Comparison of ENCODE assay signal across 7 worm cellular contexts in genomic region chrV:4346799-4347198, ce11.
TF ChIP-seq lines count a peak whose summit lies in the region.

Gene mcm-7, plus strand, starts transcription at chrV:4347166.

TF ChIP-seq in whole organism, L1 larva, 84 proteins besides CTCF, POLR2A, EP300 and RAD21 (continues in another document):
- TF ChIP-seq F16B12.6 (tag; optimal IDR thresholded peaks at IDR 0.05; lab: Kevin White, UChicago), result peak; percentile 37
- peak; percentile 46 for TF ChIP-seq nhr-77 (tag; optimal IDR thresholded peaks at IDR 0.05; lab: Kevin White, UChicago)
- TF ChIP-seq ztf-4 (tag; optimal IDR thresholded peaks at IDR 0.05; lab: Kevin White, UChicago), result no peak
- TF ChIP-seq fkh-8 (tag; optimal IDR thresholded peaks at IDR 0.05; lab: Kevin White, UChicago), result peak; percentile 30
- peak; percentile 14; the same call in 1 of the 2 replicates for TF ChIP-seq grh-1 (GFP tag; IDR thresholded peaks at IDR 0.05; lab: Robert Waterston, UW)
- peak; percentile 38 for TF ChIP-seq lin-14 (GFP tag; optimal IDR thresholded peaks at IDR 0.05; lab: Kevin White, UChicago)
- peak; percentile 33 for TF ChIP-seq lin-15B (tag; optimal IDR thresholded peaks at IDR 0.05; lab: Kevin White, UChicago)
- no peak for TF ChIP-seq aha-1 (tag; optimal IDR thresholded peaks at IDR 0.05; lab: Kevin White, UChicago)
- TF ChIP-seq nhr-90 (tag; optimal IDR thresholded peaks at IDR 0.05; lab: Kevin White, UChicago; ENCODE audit: poor library complexity), result peak; percentile 19
- TF ChIP-seq rnt-1 (tag; optimal IDR thresholded peaks at IDR 0.05; lab: Kevin White, UChicago), result peak; percentile 60
- TF ChIP-seq swsn-7 (tag; optimal IDR thresholded peaks at IDR 0.05; lab: Kevin White, UChicago), result peak; percentile 38
- TF ChIP-seq elt-3 (tag; optimal IDR thresholded peaks at IDR 0.05; lab: Kevin White, UChicago), result peak in 2 of 6 experiments; percentile 11 to 58

TF ChIP-seq in whole organism, L2 larva, 48 proteins besides CTCF, POLR2A, EP300 and RAD21 (continues in another document):
- peak; percentile 65 for TF ChIP-seq lin-11 (tag; optimal IDR thresholded peaks at IDR 0.05; lab: Kevin White, UChicago)
- peak; percentile 85 for TF ChIP-seq unc-55 (GFP tag; optimal IDR thresholded peaks at IDR 0.05; lab: Kevin White, UChicago)
- no peak for TF ChIP-seq zag-1 (tag; optimal IDR thresholded peaks at IDR 0.05; lab: Kevin White, UChicago)
- TF ChIP-seq crh-2 (tag; optimal IDR thresholded peaks at IDR 0.05; lab: Kevin White, UChicago), result peak; percentile 73
- peak; percentile 35 for TF ChIP-seq sma-3 (GFP tag; optimal IDR thresholded peaks at IDR 0.05; lab: Kevin White, UChicago)
- peak; percentile 47 for TF ChIP-seq lin-13 (GFP tag; optimal IDR thresholded peaks at IDR 0.05; lab: Kevin White, UChicago)
- peak; percentile 21 for TF ChIP-seq sma-9 (GFP tag; optimal IDR thresholded peaks at IDR 0.05; lab: Kevin White, UChicago)
- no peak for TF ChIP-seq sma-9 (tag; optimal IDR thresholded peaks at IDR 0.05; lab: Kevin White, UChicago)
- peak; percentile 1 for TF ChIP-seq ama-1 (optimal IDR thresholded peaks at IDR 0.05; lab: Kevin White, UChicago)
- TF ChIP-seq F13H6.1 (tag; optimal IDR thresholded peaks at IDR 0.05; lab: Kevin White, UChicago), result peak; percentile 9
- no peak for TF ChIP-seq peb-1 (tag; optimal IDR thresholded peaks at IDR 0.05; lab: Kevin White, UChicago)
- peak; percentile 24 to 79 for TF ChIP-seq lsy-2 (tag; optimal IDR thresholded peaks at IDR 0.05; lab: Kevin White, UChicago)
- no peak for TF ChIP-seq ZK546.5 (tag; optimal IDR thresholded peaks at IDR 0.05; lab: Kevin White, UChicago)

TF ChIP-seq in whole organism, L3 larva, 47 proteins besides CTCF, POLR2A, EP300 and RAD21 (continues in another document):
- TF ChIP-seq ceh-28 (tag; optimal IDR thresholded peaks at IDR 0.05; lab: Kevin White, UChicago) (no peak), egl-27 (tag; optimal IDR thresholded peaks at IDR 0.05; lab: Kevin White, UChicago) (no peak), tbx-2 (tag; optimal IDR thresholded peaks at IDR 0.05; lab: Kevin White, UChicago) (no peak), lin-15B (tag; optimal IDR thresholded peaks at IDR 0.05; lab: Kevin White, UChicago) (peak; percentile 75), nfya-1 (tag; optimal IDR thresholded peaks at IDR 0.05; lab: Kevin White, UChicago; ENCODE audit: insufficient read depth) (peak; percentile 78), nhr-25 (tag; optimal IDR thresholded peaks at IDR 0.05; lab: Kevin White, UChicago) (peak; percentile 68), eor-1 (tag; optimal IDR thresholded peaks at IDR 0.05; lab: Kevin White, UChicago) (no peak), jun-1 (tag; optimal IDR thresholded peaks at IDR 0.05; lab: Kevin White, UChicago) (no peak), snpc-4 (tag; optimal IDR thresholded peaks at IDR 0.05; lab: Kevin White, UChicago) (peak; percentile 1), nhr-23 (tag; optimal IDR thresholded peaks at IDR 0.05; lab: Kevin White, UChicago) (peak; percentile 42), elt-2 (tag; optimal IDR thresholded peaks at IDR 0.05; lab: Kevin White, UChicago) (peak; percentile 35), nhr-237 (tag; optimal IDR thresholded peaks at IDR 0.05; lab: Kevin White, UChicago) (no peak), nhr-12 (tag; optimal IDR thresholded peaks at IDR 0.05; lab: Kevin White, UChicago) (no peak), hmg-11 (tag; optimal IDR thresholded peaks at IDR 0.05; lab: Kevin White, UChicago) (peak; percentile 74)

TF ChIP-seq in whole organism, L4 larva, 104 proteins besides CTCF, POLR2A, EP300 and RAD21 (continues in another document):
- TF ChIP-seq hif-1 (tag; optimal IDR thresholded peaks at IDR 0.05; lab: Kevin White, UChicago) (peak in 1 of 2 experiments; percentile 30), daf-19 (GFP tag; conservative IDR thresholded peaks at IDR 0.05; lab: Robert Waterston, UW) (no peak), dmd-8 (GFP tag; IDR thresholded peaks at IDR 0.05; lab: Robert Waterston, UW) (no peak), fos-1 (tag; optimal IDR thresholded peaks at IDR 0.05; lab: Kevin White, UChicago) (no peak), ceh-20 (GFP tag; IDR thresholded peaks at IDR 0.05; lab: Robert Waterston, UW) (no peak), F37D6.2 (tag; optimal IDR thresholded peaks at IDR 0.05; lab: Kevin White, UChicago) (no peak), unc-62 (GFP tag; optimal IDR thresholded peaks at IDR 0.05 in 1 of 2; lab: Kevin White, UChicago) (no peak), unc-62 (tag; optimal IDR thresholded peaks at IDR 0.05; lab: Kevin White, UChicago) (no peak), ctbp-1 (GFP tag; IDR thresholded peaks at IDR 0.05; lab: Robert Waterston, UW) (no peak), madf-9 (GFP tag; conservative IDR thresholded peaks at IDR 0.05; lab: Robert Waterston, UW) (no peak), dve-1 (tag; optimal IDR thresholded peaks at IDR 0.05; lab: Kevin White, UChicago; ENCODE audit: insufficient read depth) (no peak), lim-7 (GFP tag; IDR thresholded peaks at IDR 0.05; lab: Robert Waterston, UW) (no peak), lin-39 (tag; optimal IDR thresholded peaks at IDR 0.05; lab: Kevin White, UChicago) (no peak), ceh-82 (tag; optimal IDR thresholded peaks at IDR 0.05; lab: Kevin White, UChicago) (no peak), D1046.2 (GFP tag; IDR thresholded peaks at IDR 0.05; lab: Robert Waterston, UW) (no peak)

TF ChIP-seq in whole organism, late embryonic, 69 proteins besides CTCF, POLR2A, EP300 and RAD21 (continues in another document):
- TF ChIP-seq pag-3 (tag; optimal IDR thresholded peaks at IDR 0.05; lab: Kevin White, UChicago; ENCODE audit: borderline replicate concordance) (no peak), pat-9 (tag; optimal IDR thresholded peaks at IDR 0.05; lab: Kevin White, UChicago) (no peak), elt-2 (tag; optimal IDR thresholded peaks at IDR 0.05; lab: Kevin White, UChicago) (peak; percentile 9), ama-1 (optimal IDR thresholded peaks at IDR 0.05; lab: Kevin White, UChicago) (no peak), K09A11.1 (tag; optimal IDR thresholded peaks at IDR 0.05; lab: Kevin White, UChicago; ENCODE audit: insufficient read depth) (no peak), ceh-18 (tag; optimal IDR thresholded peaks at IDR 0.05; lab: Kevin White, UChicago) (no peak), ceh-45 (GFP tag; IDR thresholded peaks at IDR 0.05; lab: Robert Waterston, UW) (no peak), unc-55 (GFP tag; optimal IDR thresholded peaks at IDR 0.05; lab: Kevin White, UChicago) (no peak), hlh-8 (tag; optimal IDR thresholded peaks at IDR 0.05; lab: Kevin White, UChicago) (no peak), ttx-3 (tag; optimal IDR thresholded peaks at IDR 0.05; lab: Kevin White, UChicago) (no peak), tbx-2 (tag; optimal IDR thresholded peaks at IDR 0.05; lab: Kevin White, UChicago) (peak; percentile 29), pha-2 (tag; optimal IDR thresholded peaks at IDR 0.05; lab: Kevin White, UChicago) (no peak), fkh-10 (GFP tag; optimal IDR thresholded peaks at IDR 0.05; lab: Kevin White, UChicago) (no peak), che-1 (tag; optimal IDR thresholded peaks at IDR 0.05; lab: Kevin White, UChicago) (no peak), hlh-6 (tag; optimal IDR thresholded peaks at IDR 0.05; lab: Kevin White, UChicago) (no peak)

TF ChIP-seq in whole organism, mixed stage, embryonic, 35 proteins besides CTCF, POLR2A, EP300 and RAD21 (continues in another document):
- TF ChIP-seq lin-13 (tag; optimal IDR thresholded peaks at IDR 0.05; lab: Kevin White, UChicago) (peak; percentile 68), zip-8 (tag; optimal IDR thresholded peaks at IDR 0.05; lab: Kevin White, UChicago) (no peak), pha-4 (tag; optimal IDR thresholded peaks at IDR 0.05; lab: Kevin White, UChicago) (peak; percentile 78), hlh-1 (tag; optimal IDR thresholded peaks at IDR 0.05; lab: Kevin White, UChicago) (peak; percentile 59), mab-5 (tag; optimal IDR thresholded peaks at IDR 0.05; lab: Kevin White, UChicago) (no peak), cnd-1 (tag; optimal IDR thresholded peaks at IDR 0.05; lab: Kevin White, UChicago) (peak; percentile 50), mep-1 (tag; optimal IDR thresholded peaks at IDR 0.05; lab: Kevin White, UChicago) (peak; percentile 40), drap-1 (GFP tag; optimal IDR thresholded peaks at IDR 0.05; lab: Kevin White, UChicago) (no peak), ceh-43 (GFP tag; optimal IDR thresholded peaks at IDR 0.05; lab: Kevin White, UChicago) (no peak), sem-2 (GFP tag; optimal IDR thresholded peaks at IDR 0.05; lab: Kevin White, UChicago) (no peak), sptf-1 (tag; optimal IDR thresholded peaks at IDR 0.05; lab: Kevin White, UChicago) (no peak), mls-2 (tag; optimal IDR thresholded peaks at IDR 0.05; lab: Kevin White, UChicago) (no peak), bed-3 (GFP tag; optimal IDR thresholded peaks at IDR 0.05; lab: Kevin White, UChicago) (no peak), lsy-2 (tag; optimal IDR thresholded peaks at IDR 0.05; lab: Kevin White, UChicago) (peak; percentile 74), nhr-237 (tag; optimal IDR thresholded peaks at IDR 0.05; lab: Kevin White, UChicago) (peak; percentile 1), M03D4.4 (tag; optimal IDR thresholded peaks at IDR 0.05; lab: Kevin White, UChicago) (no peak), elt-3 (tag; optimal IDR thresholded peaks at IDR 0.05; lab: Kevin White, UChicago) (no peak)

TF ChIP-seq in whole organism, young adult, 124 proteins besides CTCF, POLR2A, EP300 and RAD21 (continues in another document):
- TF ChIP-seq F57C9.4 (tag; optimal IDR thresholded peaks at IDR 0.05; lab: Kevin White, UChicago) (no peak), ekl-4 (GFP tag; IDR thresholded peaks at IDR 0.05; lab: Robert Waterston, UW) (no peak), snpc-1.1 (tag; optimal IDR thresholded peaks at IDR 0.05; lab: Kevin White, UChicago; ENCODE audit: insufficient read depth) (peak; percentile 30), ztf-18 (tag; optimal IDR thresholded peaks at IDR 0.05; lab: Kevin White, UChicago) (no peak), nfya-2 (GFP tag; IDR thresholded peaks at IDR 0.05; lab: Robert Waterston, UW) (no peak), ztf-3 (GFP tag; optimal IDR thresholded peaks at IDR 0.05; lab: Kevin White, UChicago) (no peak), B0261.1 (tag; optimal IDR thresholded peaks at IDR 0.05; lab: Kevin White, UChicago) (no peak), C06A6.2 (GFP tag; conservative IDR thresholded peaks at IDR 0.05; lab: Robert Waterston, UW) (no peak), madf-6 (GFP tag; IDR thresholded peaks at IDR 0.05; lab: Robert Waterston, UW) (peak; percentile 91), F33H1.4 (GFP tag; IDR thresholded peaks at IDR 0.05; lab: Robert Waterston, UW) (peak; percentile 93), atf-7 (tag; optimal IDR thresholded peaks at IDR 0.05; lab: Kevin White, UChicago) (no peak), attf-6 (GFP tag; IDR thresholded peaks at IDR 0.05; lab: Robert Waterston, UW) (no peak), hmg-1.2 (GFP tag; IDR thresholded peaks at IDR 0.05; lab: Robert Waterston, UW) (peak; percentile 59), lin-54 (GFP tag; optimal IDR thresholded peaks at IDR 0.05; lab: Kevin White, UChicago) (peak; percentile 86), Y53G8AR.9 (GFP tag; conservative IDR thresholded peaks at IDR 0.05; lab: Robert Waterston, UW) (no peak), C17E4.6 (GFP tag; IDR thresholded peaks at IDR 0.05; lab: Robert Waterston, UW) (no peak), let-607 (tag; optimal IDR thresholded peaks at IDR 0.05; lab: Kevin White, UChicago) (no peak), F49E8.2 (tag; optimal IDR thresholded peaks at IDR 0.05; lab: Kevin White, UChicago; ENCODE audit: insufficient read depth) (no peak)
